Fruit fly (Drosophila melanogaster) whole organism, embryonic: Measurements from ENCODE around the gene CG5665.

Experiments
- B-H2 ChIP-seq: fragments of 200-800 bp; sonication (Bioruptor generic); optimal IDR thresholded peaks from 2 replicates; lab custom pipeline; 2018; ENCODE audit warnings: missing biosample characterization, mild to moderate bottlenecking, missing genetic modification characterization
- CG11093 ChIP-seq: fragments of 200-800 bp; sonication (Bioruptor generic); IDR thresholded peaks from 3 replicates; pipeline ENCODE4 v1.3.6; 2022; ENCODE audit warnings: missing biosample characterization, missing genetic modification characterization
- CG11456 ChIP-seq: fragments of 200-800 bp; sonication (Bioruptor generic); IDR thresholded peaks from 3 replicates; pipeline ENCODE4 v1.3.6; 2022; ENCODE audit warnings: missing biosample characterization, missing genetic modification characterization
- CG11723 ChIP-seq: fragments of 200-800 bp; sonication (Bioruptor generic); optimal IDR thresholded peaks from 2 replicates; lab custom pipeline; 2017; ENCODE audit warnings: missing biosample characterization, mild to moderate bottlenecking, missing genetic modification characterization
- CG12104 ChIP-seq: fragments of 200-800 bp; sonication (Bioruptor generic); optimal IDR thresholded peaks from 3 replicates; lab custom pipeline; 2016; ENCODE audit warnings: missing biosample characterization, missing genetic modification characterization
- CG12769 ChIP-seq: fragments of 200-800 bp; sonication (Bioruptor generic); optimal IDR thresholded peaks from 2 replicates; lab custom pipeline; 2019; ENCODE audit warnings: missing biosample characterization, mild to moderate bottlenecking, missing genetic modification characterization, moderate library complexity
- CG13287 ChIP-seq: fragments of 200-800 bp; sonication (Bioruptor generic); IDR thresholded peaks from 2 replicates; pipeline ENCODE4 v1.3.6; 2022; ENCODE audit warnings: missing biosample characterization, missing genetic modification characterization; ENCODE audit not compliant: partially characterized antibody
- CG14710 ChIP-seq: fragments of 200-800 bp; sonication (Bioruptor generic); optimal IDR thresholded peaks from 3 replicates; lab custom pipeline; 2019; ENCODE audit warnings: missing biosample characterization, mild to moderate bottlenecking, missing genetic modification characterization, moderate library complexity
- CG15601 ChIP-seq: fragments of 200-800 bp; sonication (Bioruptor generic); optimal IDR thresholded peaks from 3 replicates; lab custom pipeline; 2019; ENCODE audit warnings: missing biosample characterization, mild to moderate bottlenecking, missing genetic modification characterization, moderate library complexity
- CG17361 ChIP-seq: fragments of 200-800 bp; sonication (Bioruptor generic); IDR thresholded peaks from 3 replicates; pipeline ENCODE4 v1.3.6; 2022; ENCODE audit warnings: missing biosample characterization, missing genetic modification characterization
- CG2199 ChIP-seq: fragments of 200-800 bp; sonication (Bioruptor generic); IDR thresholded peaks from 3 replicates; pipeline ENCODE4 v1.3.6; 2022; ENCODE audit warnings: missing biosample characterization, missing genetic modification characterization
- CG2202 ChIP-seq: fragments of 200-800 bp; sonication (Bioruptor generic); optimal IDR thresholded peaks from 2 replicates; lab custom pipeline; 2018; ENCODE audit warnings: missing biosample characterization, mild to moderate bottlenecking, missing genetic modification characterization
- CG3065 ChIP-seq: fragments of 200-800 bp; sonication (Bioruptor generic); optimal IDR thresholded peaks from 2 replicates; lab custom pipeline; 2016; ENCODE audit warnings: missing biosample characterization, missing genetic modification characterization
- CG3163 ChIP-seq: fragments of 200-800 bp; sonication (Bioruptor generic); optimal IDR thresholded peaks from 3 replicates; lab custom pipeline; 2016; ENCODE audit warnings: missing biosample characterization, missing genetic modification characterization
- CG33213 ChIP-seq: fragments of 200-800 bp; sonication (Bioruptor generic); optimal IDR thresholded peaks from 3 replicates; lab custom pipeline; 2016; ENCODE audit warnings: missing biosample characterization, missing genetic modification characterization
- CG4707 ChIP-seq: fragments of 200-800 bp; sonication (Bioruptor generic); optimal IDR thresholded peaks from 2 replicates; lab custom pipeline; 2018; ENCODE audit warnings: missing biosample characterization, mild to moderate bottlenecking, missing genetic modification characterization, moderate library complexity
- CG8089 ChIP-seq: fragments of 200-800 bp; sonication (Bioruptor generic); optimal IDR thresholded peaks from 3 replicates; lab custom pipeline; 2016; ENCODE audit warnings: missing biosample characterization, missing genetic modification characterization
- CG9797 ChIP-seq: fragments of 200-800 bp; sonication (Bioruptor generic); optimal IDR thresholded peaks from 3 replicates; lab custom pipeline; 2018; ENCODE audit warnings: missing biosample characterization, mild to moderate bottlenecking, missing genetic modification characterization
- Deaf1 ChIP-seq: fragments of 200-800 bp; optimal IDR thresholded peaks from 3 replicates; lab custom pipeline; 2019; ENCODE audit warnings: missing biosample characterization, mild to moderate bottlenecking, missing genetic modification characterization, moderate library complexity
- E2f2 ChIP-seq: fragments of 200-800 bp; sonication (Bioruptor generic); IDR thresholded peaks from 2 replicates; pipeline ENCODE4 v1.3.6; 2022; ENCODE audit warnings: missing biosample characterization, missing genetic modification characterization
- ERR ChIP-seq: fragments of 200-800 bp; sonication (Bioruptor generic); optimal IDR thresholded peaks from 2 replicates; lab custom pipeline; 2016; ENCODE audit warnings: missing biosample characterization, missing genetic modification characterization
- Eip74EF ChIP-seq, 2 experiments: fragments of 200-800 bp in 1 of 2; fragments of >200 bp in 1 of 2; sonication (Bioruptor generic) in 1 of 2; optimal IDR thresholded peaks; 2 replicates each; lab custom pipeline; 2017 to 2019; ENCODE audit warnings: missing biosample characterization in 2 of 2, missing genetic modification characterization in 2 of 2, mild to moderate bottlenecking in 1 of 2, moderate library complexity in 1 of 2
- HLHmδ ChIP-seq: fragments of 200-800 bp; sonication (Bioruptor generic); optimal IDR thresholded peaks from 2 replicates; lab custom pipeline; 2018; ENCODE audit warnings: missing biosample characterization, mild to moderate bottlenecking, missing genetic modification characterization, moderate library complexity
- Hmr ChIP-seq: fragments of 200-800 bp; sonication (Bioruptor generic); optimal IDR thresholded peaks from 3 replicates; lab custom pipeline; 2017; ENCODE audit warnings: mild to moderate bottlenecking, missing biosample characterization, missing genetic modification reagents, missing genetic modification characterization
- Lpt ChIP-seq: fragments of >200 bp; optimal IDR thresholded peaks from 2 replicates; lab custom pipeline; 2018; ENCODE audit warnings: missing biosample characterization, missing genetic modification characterization
- Mad ChIP-seq: fragments of 200-800 bp; sonication (Bioruptor generic); optimal IDR thresholded peaks from 2 replicates; lab custom pipeline; 2016; ENCODE audit warnings: missing biosample characterization, missing genetic modification characterization
- Pdp1 ChIP-seq, 2 experiments: fragments of 200-800 bp; sonication (Bioruptor generic); optimal IDR thresholded peaks; 3 replicates each; lab custom pipeline; 2016; ENCODE audit warnings: missing biosample characterization in 2 of 2, missing genetic modification characterization in 2 of 2, mild to moderate bottlenecking in 1 of 2, moderate library complexity in 1 of 2
- Rx ChIP-seq: fragments of 200-800 bp; sonication (Bioruptor generic); IDR thresholded peaks from 2 replicates; pipeline ENCODE4 v1.3.6; 2022; ENCODE audit warnings: missing biosample characterization, missing genetic modification characterization
- Stat92E ChIP-seq, 3 experiments: fragments of >200 bp in 2 of 3; fragments of 200-800 bp in 1 of 3; sonication (Bioruptor generic) in 1 of 3; optimal IDR thresholded peaks; 2 replicates each; lab custom pipeline; 2017 to 2019; ENCODE audit warnings: missing biosample characterization in 3 of 3, missing genetic modification characterization in 3 of 3, mild to moderate bottlenecking in 1 of 3, moderate library complexity in 1 of 3
- bsh ChIP-seq, 2 experiments: fragments of 200-800 bp; sonication (Bioruptor generic); optimal IDR thresholded peaks; 2 replicates each; lab custom pipeline; 2017 to 2018; ENCODE audit warnings: mild to moderate bottlenecking in 2 of 2, missing biosample characterization in 2 of 2, missing genetic modification characterization in 2 of 2, moderate library complexity in 1 of 2
- chinmo ChIP-seq: fragments of 200-800 bp; sonication (Bioruptor generic); IDR thresholded peaks from 4 replicates; pipeline ENCODE4 v1.3.6; 2022; ENCODE audit warnings: missing biosample characterization, missing genetic modification characterization; ENCODE audit not compliant: partially characterized antibody
- dan ChIP-seq: fragments of 200-800 bp; sonication (Bioruptor generic); IDR thresholded peaks from 2 replicates; pipeline ENCODE4 v1.3.6; 2022; ENCODE audit warnings: missing biosample characterization, missing genetic modification characterization
- disco-r ChIP-seq: fragments of 200-800 bp; sonication (Bioruptor generic); optimal IDR thresholded peaks from 2 replicates; lab custom pipeline; 2016; ENCODE audit warnings: missing biosample characterization, missing genetic modification characterization
- exex ChIP-seq: fragments of 200-800 bp; sonication (Bioruptor generic); optimal IDR thresholded peaks from 4 replicates; lab custom pipeline; 2018; ENCODE audit warnings: missing biosample characterization, mild to moderate bottlenecking, missing genetic modification characterization, moderate library complexity
- eyg ChIP-seq: fragments of 200-800 bp; sonication (Bioruptor generic); optimal IDR thresholded peaks from 3 replicates; lab custom pipeline; 2016; ENCODE audit warnings: missing biosample characterization, missing genetic modification characterization
- fd3F ChIP-seq: fragments of 200-800 bp; sonication (Bioruptor generic); optimal IDR thresholded peaks from 2 replicates; lab custom pipeline; 2018; ENCODE audit warnings: missing biosample characterization, mild to moderate bottlenecking, missing genetic modification characterization, moderate library complexity
- gfzf ChIP-seq: fragments of 200-800 bp; sonication (Bioruptor generic); optimal IDR thresholded peaks from 2 replicates; lab custom pipeline; 2016; ENCODE audit warnings: missing biosample characterization, mild to moderate bottlenecking, missing genetic modification characterization, moderate library complexity
- gsb-n ChIP-seq: fragments of 200-800 bp; sonication (Bioruptor generic); optimal IDR thresholded peaks from 3 replicates; lab custom pipeline; 2018; ENCODE audit warnings: missing biosample characterization, mild to moderate bottlenecking, missing genetic modification characterization
- hkb ChIP-seq, 2 experiments: fragments of 200-800 bp in 1 of 2; fragments of >200 bp in 1 of 2; sonication (Bioruptor generic) in 1 of 2; IDR thresholded peaks in 1 of 2; optimal IDR thresholded peaks in 1 of 2; 2 replicates each; pipeline versions ENCODE4 v1.3.6 to Lab custom; 2017 to 2022; ENCODE audit warnings: missing biosample characterization in 1 of 2, missing genetic modification characterization in 1 of 2
- jumu ChIP-seq: fragments of 200-800 bp; sonication (Bioruptor generic); optimal IDR thresholded peaks from 3 replicates; lab custom pipeline; 2016; ENCODE audit warnings: missing biosample characterization, missing genetic modification characterization
- nom ChIP-seq: fragments of 200-800 bp; sonication (Bioruptor generic); optimal IDR thresholded peaks from 2 replicates; lab custom pipeline; 2017; ENCODE audit warnings: missing biosample characterization, missing genetic modification characterization, mild to moderate bottlenecking, moderate library complexity, missing genetic modification reagents
- sens ChIP-seq: fragments of 200-800 bp; sonication (Bioruptor generic); peaks from one replicate; lab custom pipeline; 2016; ENCODE audit warnings: missing biosample characterization, missing genetic modification characterization
- tll ChIP-seq, 2 experiments: fragments of 200-800 bp in 1 of 2; fragments of >200 bp in 1 of 2; sonication (Bioruptor generic) in 1 of 2; optimal IDR thresholded peaks; 2 replicates each; lab custom pipeline; 2017 to 2019; ENCODE audit warnings: missing biosample characterization in 2 of 2, missing genetic modification characterization in 2 of 2, mild to moderate bottlenecking in 1 of 2, moderate library complexity in 1 of 2
- tup ChIP-seq: fragments of 200-800 bp; sonication (Bioruptor generic); optimal IDR thresholded peaks from 2 replicates; lab custom pipeline; 2016; ENCODE audit warnings: missing biosample characterization, mild to moderate bottlenecking, missing genetic modification characterization, moderate library complexity
- wor ChIP-seq: fragments of 200-800 bp; sonication (Bioruptor generic); IDR thresholded peaks from 2 replicates; pipeline ENCODE4 v1.3.6; 2022; ENCODE audit warnings: missing biosample characterization, missing genetic modification characterization
- zf30C ChIP-seq: fragments of 200-800 bp; sonication (Bioruptor generic); optimal IDR thresholded peaks from 3 replicates; lab custom pipeline; 2018; ENCODE audit warnings: missing biosample characterization, mild to moderate bottlenecking, missing genetic modification characterization

CG5665 gene

dm6 chr3L:20387038-20387842 is 28.9 kb downstream of the CG5665 start (continued):
- TF ChIP-seq hkb (optimal IDR thresholded peaks at IDR 0.05; lab: Kevin White, UChicago) (no peak), hkb (GFP tag; IDR thresholded peaks at IDR 0.05; lab: Robert Waterston, UW) (0 out of 2 replicates have a peak, but pooled peaks have one; percentile 14), CG12769 (peak; percentile 3), CG11456 (no peak), sens (peak; percentile 65), CG33213 (no peak), Hmr (GFP tag; lab: Kevin White, UChicago) (peak; percentile 2), CG3065 (GFP tag; lab: Kevin White, UChicago) (no peak), Eip74EF (GFP tag; optimal IDR thresholded peaks at IDR 0.05; lab: Kevin White, UChicago) (peak in 1 of 2 experiments; percentile 55), wor (GFP tag; lab: Robert Waterston, UW) (no peak)

DNA sequence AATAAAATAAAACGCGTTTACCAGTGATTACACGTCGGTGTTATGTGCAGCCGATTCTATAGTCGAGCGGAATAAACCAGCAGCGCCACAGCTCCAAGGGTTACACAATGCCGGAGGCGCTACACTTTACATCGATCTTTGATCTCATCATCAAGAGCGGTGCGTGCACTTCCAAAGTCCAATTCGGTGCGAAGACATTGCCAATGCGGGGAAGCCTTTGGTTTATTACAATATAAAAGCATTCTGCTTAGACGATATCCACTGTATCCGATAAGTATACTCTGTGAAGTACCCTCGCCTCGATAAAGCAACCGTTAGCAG is 29.5 kb downstream of the CG5665 start:
- TF ChIP-seq gfzf (GFP tag; lab: Kevin White, UChicago) (no peak), E2f2 (GFP tag; lab: Robert Waterston, UW) (no peak), Mad (GFP tag; lab: Kevin White, UChicago) (no peak), fd3F (no peak), Deaf1 (peak; percentile 12), Pdp1 (GFP tag; optimal IDR thresholded peaks at IDR 0.05; lab: Kevin White, UChicago) (peak in 1 of 2 experiments; percentile 87), CG8089 (GFP tag; lab: Kevin White, UChicago) (no peak), HLHmδ (no peak), bsh (GFP tag; optimal IDR thresholded peaks at IDR 0.05; lab: Kevin White, UChicago) (peak in 1 of 2 experiments; percentile 36), B-H2 (no peak), jumu (no peak), CG12104 (GFP tag; lab: Kevin White, UChicago) (no peak), CG13287 (GFP tag; lab: Robert Waterston, UW) (no peak), nom (GFP tag; lab: Kevin White, UChicago) (peak; percentile 75), eyg (no peak)

dm6 chr3L:20388983-20389382 is 30.7 kb downstream of the CG5665 start:
- no peak for TF ChIP-seq Stat92E (GFP tag; optimal IDR thresholded peaks at IDR 0.05; lab: Kevin White, UChicago)
- TF ChIP-seq Lpt: no peak
- TF ChIP-seq hkb (optimal IDR thresholded peaks at IDR 0.05; lab: Kevin White, UChicago): no peak
- 0 out of 2 replicates have a peak, but pooled peaks have one; percentile 29 for TF ChIP-seq hkb (GFP tag; IDR thresholded peaks at IDR 0.05; lab: Robert Waterston, UW)
- no peak for TF ChIP-seq tll (GFP tag; optimal IDR thresholded peaks at IDR 0.05; lab: Kevin White, UChicago)
- TF ChIP-seq tup (GFP tag; lab: Kevin White, UChicago): no peak
- peak; percentile 52 for TF ChIP-seq sens
- 0 out of 2 replicates have a peak, but pooled peaks have one; percentile 21 for TF ChIP-seq Rx (GFP tag; lab: Robert Waterston, UW)
- no peak for TF ChIP-seq CG15601
- peak; percentile 86 for TF ChIP-seq exex (tag; lab: Kevin White, UChicago)
- TF ChIP-seq ERR: peak; percentile 59
- no peak for TF ChIP-seq dan (GFP tag; lab: Robert Waterston, UW)
- no peak for TF ChIP-seq gsb-n (tag; lab: Kevin White, UChicago)
- TF ChIP-seq CG14710: no peak
- no peak for TF ChIP-seq disco-r
- no peak for TF ChIP-seq CG11093 (GFP tag; lab: Robert Waterston, UW)
- no peak for TF ChIP-seq CG2199
- TF ChIP-seq CG3163: no peak
- peak; percentile 82; the same call in 2 of the 4 replicates for TF ChIP-seq chinmo (GFP tag; lab: Robert Waterston, UW)
- peak; percentile 69 for TF ChIP-seq zf30C (GFP tag; lab: Kevin White, UChicago)
- no peak for TF ChIP-seq CG11723 (GFP tag; lab: Kevin White, UChicago)
- TF ChIP-seq CG4707: no peak
- no peak for TF ChIP-seq CG2202 (tag; lab: Kevin White, UChicago)
- TF ChIP-seq CG9797: no peak
- 0 out of 3 replicates have a peak, but pooled peaks have one; percentile 17 for TF ChIP-seq CG17361
